Worm (Caenorhabditis elegans) whole organism, L4/young adult: ENCODE results near the gene srx-9.

Experiments
- W03F9.2 ChIP-seq: fragments of 150-350 bp; optimal IDR thresholded peaks from 2 replicates; lab custom pipeline; 2014; ENCODE audit warnings: missing biosample characterization, missing genetic modification characterization
- dao-5 ChIP-seq: sonication (generic microtip); optimal IDR thresholded peaks from 2 replicates; lab custom pipeline; 2016; ENCODE audit warnings: missing genotype, missing genetic modification characterization, moderate library complexity, missing compliant biosample characterization

ce11 chrV:7399202-7399601 lies 3.9 kb upstream of the srx-9 start, which contains the start of gene gst-41:
- no peak for TF ChIP-seq dao-5
- no peak for TF ChIP-seq W03F9.2
